Fruit fly (Drosophila melanogaster) whole organism, wandering third instar larva: ENCODE results near the gene NHP2.
A peak's percentile ranks its signal among the peaks of the same experiment; 100 is the strongest.

Source experiments
- Abd-B ChIP-seq: fragments of >200 bp; optimal IDR thresholded peaks from 2 replicates; lab custom pipeline; 2017; ENCODE audit warnings: missing biosample characterization, missing genetic modification characterization
- CG32264 ChIP-seq: fragments of 200-800 bp; sonication (Bioruptor generic); optimal IDR thresholded peaks from 2 replicates; lab custom pipeline; 2016; ENCODE audit warnings: missing biosample characterization, missing genetic modification characterization
- CG9705 ChIP-seq: fragments of 200-800 bp; sonication (Bioruptor generic); optimal IDR thresholded peaks from 2 replicates; lab custom pipeline; 2018; ENCODE audit warnings: missing biosample characterization, mild to moderate bottlenecking, missing genetic modification characterization
- CrebA ChIP-seq: fragments of 200-800 bp; sonication (Bioruptor generic); optimal IDR thresholded peaks from 2 replicates; lab custom pipeline; 2016; ENCODE audit warnings: missing biosample characterization, mild to moderate bottlenecking, missing genetic modification characterization, borderline replicate concordance
- Dfd ChIP-seq: fragments of >200 bp; optimal IDR thresholded peaks from 2 replicates; lab custom pipeline; 2017; ENCODE audit warnings: missing biosample characterization, missing genetic modification characterization
- Dif ChIP-seq: fragments of 200-275, 200-300 bp; sonication (Bioruptor generic); optimal IDR thresholded peaks from 2 replicates; lab custom pipeline; 2018; ENCODE audit warnings: missing biosample characterization, missing genetic modification characterization; ENCODE audit not compliant: partially characterized antibody
- GATAd ChIP-seq: sonication (Bioruptor generic); optimal IDR thresholded peaks from 2 replicates; lab custom pipeline; 2016; ENCODE audit warnings: missing biosample characterization, missing genetic modification characterization
- HLH106 ChIP-seq: fragments of 200-800 bp; optimal IDR thresholded peaks from 3 replicates; lab custom pipeline; 2019; ENCODE audit warnings: missing biosample characterization, mild to moderate bottlenecking, missing genetic modification characterization, moderate library complexity
- Hnf4 ChIP-seq: fragments of 200-800 bp; sonication (Bioruptor generic); optimal IDR thresholded peaks from 2 replicates; lab custom pipeline; 2016; ENCODE audit warnings: missing biosample characterization, mild to moderate bottlenecking, missing genetic modification characterization
- Hr78 ChIP-seq: fragments of >200 bp; optimal IDR thresholded peaks from 2 replicates; lab custom pipeline; 2017; ENCODE audit warnings: missing biosample characterization, missing genetic modification characterization
- Hr83 ChIP-seq: fragments of 200-300 bp; sonication (Bioruptor generic); optimal IDR thresholded peaks from 2 replicates; lab custom pipeline; 2016; ENCODE audit warnings: missing biosample characterization, mild to moderate bottlenecking, missing genetic modification characterization, moderate library complexity; ENCODE audit not compliant: poor library complexity, severe bottlenecking
- Jra ChIP-seq: sonication (Bioruptor generic); optimal IDR thresholded peaks from 2 replicates; lab custom pipeline; 2016; ENCODE audit warnings: missing biosample characterization, missing genetic modification characterization
- Mio ChIP-seq: sonication (Bioruptor generic); optimal IDR thresholded peaks from 2 replicates; lab custom pipeline; 2016; ENCODE audit warnings: missing biosample characterization, missing genetic modification characterization
- Myc ChIP-seq: fragments of >200 bp; optimal IDR thresholded peaks from 2 replicates; lab custom pipeline; 2017
- N ChIP-seq: fragments of >200 bp; optimal IDR thresholded peaks from 2 replicates; lab custom pipeline; 2018; ENCODE audit warnings: missing biosample characterization, missing external identifiers, missing genetic modification characterization
- OdsH ChIP-seq: fragments of 200-800 bp; sonication (Bioruptor generic); optimal IDR thresholded peaks from 2 replicates; lab custom pipeline; 2016; ENCODE audit warnings: missing biosample characterization, mild to moderate bottlenecking, missing genetic modification characterization
- Rel ChIP-seq, 2 experiments: fragments of 200-800 bp; sonication (Bioruptor generic) in 1 of 2; optimal IDR thresholded peaks; 2 replicates in 1 of 2; 3 replicates in 1 of 2; lab custom pipeline; 2016 to 2019; ENCODE audit warnings: mild to moderate bottlenecking in 2 of 2, missing biosample characterization in 2 of 2, missing genetic modification characterization in 2 of 2, moderate library complexity in 1 of 2
- Sp1 ChIP-seq: fragments of 200-800 bp; sonication (Bioruptor generic); optimal IDR thresholded peaks from 3 replicates; lab custom pipeline; 2019; ENCODE audit warnings: missing biosample characterization, mild to moderate bottlenecking, missing genetic modification characterization, moderate library complexity
- Vsx2 ChIP-seq: fragments of 200-300, 225-300 bp; sonication (Bioruptor generic); optimal IDR thresholded peaks from 2 replicates; lab custom pipeline; 2018; ENCODE audit warnings: missing biosample characterization, missing genetic modification characterization; ENCODE audit not compliant: partially characterized antibody
- br ChIP-seq: fragments of 200-800 bp; sonication (Bioruptor generic); optimal IDR thresholded peaks from 2 replicates; lab custom pipeline; 2016; ENCODE audit warnings: missing biosample characterization, missing genetic modification characterization
- brk ChIP-seq: fragments of 200-800 bp; sonication (Bioruptor generic); optimal IDR thresholded peaks from 2 replicates; lab custom pipeline; 2016; ENCODE audit warnings: missing biosample characterization, mild to moderate bottlenecking, missing genetic modification characterization
- dl ChIP-seq, 2 experiments: fragments of 175-275, 200-275 bp in 1 of 2; fragments of 200-275 bp in 1 of 2; sonication (Bioruptor generic); optimal IDR thresholded peaks; lab custom pipeline; 2018; ENCODE audit warnings: mild to moderate bottlenecking in 2 of 2, missing biosample characterization in 2 of 2, missing genetic modification characterization in 2 of 2, moderate library complexity in 2 of 2; ENCODE audit not compliant: partially characterized antibody in 2 of 2, insufficient read depth in 1 of 2
- dmrt93B ChIP-seq: fragments of 200-800 bp; sonication (Bioruptor generic); optimal IDR thresholded peaks from 2 replicates; lab custom pipeline; 2018; ENCODE audit warnings: missing biosample characterization, mild to moderate bottlenecking, missing genetic modification characterization
- dsf ChIP-seq: sonication (Bioruptor generic); optimal IDR thresholded peaks from 2 replicates; lab custom pipeline; 2016; ENCODE audit warnings: missing biosample characterization, missing genetic modification characterization, borderline replicate concordance
- ey ChIP-seq: fragments of 200-800 bp; sonication (Bioruptor generic); optimal IDR thresholded peaks from 2 replicates; lab custom pipeline; 2016; ENCODE audit warnings: missing biosample characterization, missing genetic modification characterization
- foxo ChIP-seq, 2 experiments: fragments of 200-800 bp; sonication (Bioruptor generic); optimal IDR thresholded peaks; 2 replicates in 1 of 2; 3 replicates in 1 of 2; lab custom pipeline; 2016 to 2017; ENCODE audit warnings: missing biosample characterization in 2 of 2, missing genetic modification characterization in 2 of 2
- fru ChIP-seq: fragments of 200-800 bp; sonication (Bioruptor generic); optimal IDR thresholded peaks from 3 replicates; lab custom pipeline; 2016; ENCODE audit warnings: missing biosample characterization, mild to moderate bottlenecking, missing genetic modification characterization
- h ChIP-seq: fragments of 200-800 bp; sonication (Bioruptor generic); optimal IDR thresholded peaks from 3 replicates; lab custom pipeline; 2016; ENCODE audit warnings: missing biosample characterization, mild to moderate bottlenecking, missing genetic modification characterization
- jim ChIP-seq: fragments of 175-275, 200-325 bp; sonication (Bioruptor generic); optimal IDR thresholded peaks from 2 replicates; lab custom pipeline; 2016; ENCODE audit warnings: missing biosample characterization, mild to moderate bottlenecking, missing genetic modification characterization
- lola ChIP-seq: fragments of >200 bp; optimal IDR thresholded peaks from 2 replicates; lab custom pipeline; 2017; ENCODE audit warnings: missing biosample characterization, missing genetic modification characterization
- pan ChIP-seq: fragments of >200 bp; optimal IDR thresholded peaks from 2 replicates; lab custom pipeline; 2017
- psq ChIP-seq: fragments of 200-800 bp; sonication (Bioruptor generic); optimal IDR thresholded peaks from 3 replicates; lab custom pipeline; 2017; ENCODE audit warnings: missing biosample characterization, mild to moderate bottlenecking, missing genetic modification characterization, moderate library complexity
- rgr ChIP-seq: fragments of 200-800 bp; sonication (Bioruptor generic); optimal IDR thresholded peaks from 3 replicates; lab custom pipeline; 2016; ENCODE audit warnings: missing biosample characterization, mild to moderate bottlenecking, missing genetic modification characterization
- sage ChIP-seq: fragments of 200-800 bp; sonication (Bioruptor generic); optimal IDR thresholded peaks from 2 replicates; lab custom pipeline; 2016; ENCODE audit warnings: missing biosample characterization, mild to moderate bottlenecking, missing genetic modification characterization
- sv ChIP-seq: fragments of 200-800 bp; sonication (Bioruptor generic); optimal IDR thresholded peaks from 3 replicates; lab custom pipeline; 2016; ENCODE audit warnings: missing biosample characterization, missing genetic modification characterization
- tai ChIP-seq: sonication (Bioruptor generic); optimal IDR thresholded peaks from 2 replicates; lab custom pipeline; 2016; ENCODE audit warnings: missing biosample characterization, missing genetic modification characterization
- usp ChIP-seq: fragments of >200 bp; optimal IDR thresholded peaks from 2 replicates; lab custom pipeline; 2017; ENCODE audit warnings: missing biosample characterization, missing genetic modification characterization
- woc ChIP-seq: sonication (Bioruptor generic); optimal IDR thresholded peaks from 2 replicates; lab custom pipeline; 2016; ENCODE audit warnings: missing biosample characterization, mild to moderate bottlenecking, missing genetic modification characterization

NHP2 gene

dm6 chr3L:14755046-14755643 is 46.8 kb downstream of the NHP2 start:
- no peak for TF ChIP-seq N (GFP tag; lab: Kevin White, UChicago)
- no peak for TF ChIP-seq psq
- TF ChIP-seq br (GFP tag; lab: Kevin White, UChicago) = peak; percentile 65
- peak; percentile 86 for TF ChIP-seq Vsx2
- no peak for TF ChIP-seq dmrt93B (GFP tag; lab: Kevin White, UChicago)
- TF ChIP-seq Hr78 = no peak
- TF ChIP-seq Hr83 (GFP tag; lab: Kevin White, UChicago) = peak; percentile 66
- TF ChIP-seq Mio = no peak
- TF ChIP-seq brk (GFP tag; lab: Kevin White, UChicago) = peak; percentile 36
- TF ChIP-seq Rel (GFP tag; optimal IDR thresholded peaks at IDR 0.05; lab: Kevin White, UChicago) = peak; percentile 92
- no peak for TF ChIP-seq Rel (tag; optimal IDR thresholded peaks at IDR 0.05; lab: Kevin White, UChicago)
- peak; percentile 89 for TF ChIP-seq Dif
- TF ChIP-seq sage (GFP tag; lab: Kevin White, UChicago) = no peak
- TF ChIP-seq Jra (GFP tag; lab: Kevin White, UChicago) = peak; percentile 64
- no peak for TF ChIP-seq foxo (GFP tag; optimal IDR thresholded peaks at IDR 0.05; lab: Kevin White, UChicago)
- TF ChIP-seq jim = peak; percentile 52
- TF ChIP-seq HLH106 (tag; lab: Kevin White, UChicago) = no peak
- TF ChIP-seq tai = no peak
- TF ChIP-seq Sp1 = no peak
- peak; percentile 80 for TF ChIP-seq CrebA (GFP tag; lab: Kevin White, UChicago)
- TF ChIP-seq fru (GFP tag; lab: Kevin White, UChicago) = peak; percentile 59
- TF ChIP-seq dsf (GFP tag; lab: Kevin White, UChicago) = no peak
- TF ChIP-seq Hnf4 (GFP tag; lab: Kevin White, UChicago) = peak; percentile 71
- TF ChIP-seq lola (GFP tag; lab: Kevin White, UChicago) = no peak
- no peak for TF ChIP-seq sv (GFP tag; lab: Kevin White, UChicago)
- no peak for TF ChIP-seq Dfd
- TF ChIP-seq CG32264 (GFP tag; lab: Kevin White, UChicago) = peak; percentile 55
- no peak for TF ChIP-seq OdsH
- TF ChIP-seq dl (GFP tag; optimal IDR thresholded peaks at IDR 0.05; lab: Kevin White, UChicago; ENCODE audit: insufficient read depth in 1 of 2, partially characterized antibody in 2 of 2) = peak; percentile 39 to 83
- no peak for TF ChIP-seq GATAd (GFP tag; lab: Kevin White, UChicago)
- no peak for TF ChIP-seq woc (GFP tag; lab: Kevin White, UChicago)
- TF ChIP-seq Abd-B (GFP tag; lab: Kevin White, UChicago) = no peak
- TF ChIP-seq CG9705 (GFP tag; lab: Kevin White, UChicago) = no peak
- no peak for TF ChIP-seq ey (GFP tag; lab: Kevin White, UChicago)
- TF ChIP-seq h = peak; percentile 77
- no peak for TF ChIP-seq usp (GFP tag; lab: Kevin White, UChicago)
- no peak for TF ChIP-seq Myc (lab: Kevin White, UChicago)
- no peak for TF ChIP-seq pan (lab: Kevin White, UChicago)
- TF ChIP-seq rgr = no peak

dm6 chr3L:14752816-14753215 is 49.2 kb downstream of the NHP2 start:
- peak; percentile 89 for TF ChIP-seq Dfd
- TF ChIP-seq tai = no peak
- TF ChIP-seq Sp1 = no peak
